Worm (Caenorhabditis elegans) whole organism, L3 larva: ENCODE data around the gene C45B11.8.

Experiments
- R02D3.7 ChIP-seq: fragments of 150-350 bp; optimal IDR thresholded peaks from 2 replicates; lab custom pipeline; 2014; ENCODE audit warnings: missing biosample characterization, missing genetic modification characterization
- ZK546.5 ChIP-seq: sonication (generic microtip); optimal IDR thresholded peaks from 2 replicates; lab custom pipeline; 2017; ENCODE audit warnings: missing biosample characterization, missing genetic modification characterization
- aly-2 ChIP-seq: fragments of 150-350 bp; optimal IDR thresholded peaks from 2 replicates; lab custom pipeline; 2014; ENCODE audit warnings: missing biosample characterization, missing genetic modification characterization
- ama-1 ChIP-seq: fragments of 150-350 bp; optimal IDR thresholded peaks from 2 replicates; lab custom pipeline; 2018
- ceh-16 ChIP-seq: sonication (generic microtip); optimal IDR thresholded peaks from 2 replicates; lab custom pipeline; 2017; ENCODE audit warnings: missing biosample characterization, missing genetic modification characterization
- ceh-28 ChIP-seq: fragments of 150-350 bp; optimal IDR thresholded peaks from 2 replicates; lab custom pipeline; 2014; ENCODE audit warnings: missing biosample characterization, missing genetic modification reagents, missing genetic modification characterization
- ceh-9 ChIP-seq: sonication (generic microtip); optimal IDR thresholded peaks from 2 replicates; lab custom pipeline; 2018; ENCODE audit warnings: missing biosample characterization, missing genetic modification characterization
- egl-27 ChIP-seq: sonication (generic microtip); optimal IDR thresholded peaks from 4 replicates; lab custom pipeline; 2017; ENCODE audit warnings: missing biosample characterization, missing genetic modification reagents, missing genetic modification characterization
- elt-2 ChIP-seq: sonication (generic microtip); optimal IDR thresholded peaks from 2 replicates; lab custom pipeline; 2016; ENCODE audit warnings: missing genetic modification reagents, mild to moderate bottlenecking, missing genetic modification characterization, missing compliant biosample characterization
- eor-1 ChIP-seq, 2 experiments: fragments of 150-350 bp; optimal IDR thresholded peaks; 2 replicates each; lab custom pipeline; 2014 to 2018; ENCODE audit warnings: missing biosample characterization in 2 of 2, missing genetic modification characterization in 2 of 2
- fkh-10 ChIP-seq: sonication (generic microtip); optimal IDR thresholded peaks from 2 replicates; lab custom pipeline; 2017; ENCODE audit warnings: missing biosample characterization, missing genetic modification reagents, missing genetic modification characterization
- fkh-2 ChIP-seq: fragments of 150-350 bp; optimal IDR thresholded peaks from 2 replicates; lab custom pipeline; 2014; ENCODE audit warnings: missing biosample characterization, missing genetic modification reagents, missing genetic modification characterization
- jun-1 ChIP-seq: fragments of 150-350 bp; optimal IDR thresholded peaks from 2 replicates; lab custom pipeline; 2014; ENCODE audit warnings: missing biosample characterization, missing genetic modification reagents, missing genetic modification characterization
- lin-39 ChIP-seq: fragments of 150-350 bp; optimal IDR thresholded peaks from 2 replicates; lab custom pipeline; 2018; ENCODE audit warnings: missing biosample characterization, missing genetic modification reagents, missing genetic modification characterization
- lsy-12 ChIP-seq: sonication (generic microtip); optimal IDR thresholded peaks from 2 replicates; lab custom pipeline; 2016; ENCODE audit warnings: mild to moderate bottlenecking, missing genetic modification characterization, missing compliant biosample characterization
- mml-1 ChIP-seq: fragments of 150-350 bp; sonication (generic microtip); optimal IDR thresholded peaks from 3 replicates; lab custom pipeline; 2014; ENCODE audit warnings: missing biosample characterization, missing genetic modification characterization
- nfya-1 ChIP-seq: sonication (generic microtip); optimal IDR thresholded peaks from 2 replicates; lab custom pipeline; 2017; ENCODE audit warnings: missing genetic modification characterization, mild to moderate bottlenecking, missing compliant biosample characterization, antibody characterized with exemption, moderate library complexity; ENCODE audit not compliant: insufficient read depth
- nhr-12 ChIP-seq: fragments of 150-350 bp; optimal IDR thresholded peaks from 2 replicates; lab custom pipeline; 2014; ENCODE audit warnings: missing biosample characterization, missing genetic modification characterization
- nhr-23 ChIP-seq: fragments of 150-350 bp; optimal IDR thresholded peaks from 2 replicates; lab custom pipeline; 2014; ENCODE audit warnings: missing biosample characterization, missing genetic modification reagents, missing genetic modification characterization
- nhr-25 ChIP-seq: sonication (generic microtip); optimal IDR thresholded peaks from 2 replicates; lab custom pipeline; 2017; ENCODE audit warnings: missing biosample characterization, missing genetic modification characterization
- nhr-28 ChIP-seq: fragments of 150-350 bp; optimal IDR thresholded peaks from 2 replicates; lab custom pipeline; 2014; ENCODE audit warnings: missing biosample characterization, missing genetic modification characterization
- nhr-43 ChIP-seq: sonication (generic microtip); optimal IDR thresholded peaks from 2 replicates; lab custom pipeline; 2016; ENCODE audit warnings: mild to moderate bottlenecking, missing genetic modification characterization, missing compliant biosample characterization; ENCODE audit not compliant: poor library complexity, severe bottlenecking
- nhr-67 ChIP-seq: fragments of 150-350 bp; optimal IDR thresholded peaks from 2 replicates; lab custom pipeline; 2014; ENCODE audit warnings: missing biosample characterization, missing genetic modification characterization
- nhr-76 ChIP-seq: fragments of 150-350 bp; sonication (generic microtip); optimal IDR thresholded peaks from 5 replicates; lab custom pipeline; 2014; ENCODE audit warnings: missing biosample characterization, missing genetic modification characterization
- nhr-77 ChIP-seq: fragments of 150-350 bp; optimal IDR thresholded peaks from 2 replicates; lab custom pipeline; 2014; ENCODE audit warnings: missing biosample characterization, missing genetic modification characterization
- pha-4 ChIP-seq: fragments of 150-350 bp; optimal IDR thresholded peaks from 2 replicates; lab custom pipeline; 2014; ENCODE audit warnings: missing biosample characterization, missing genetic modification reagents, missing genetic modification characterization
- pqm-1 ChIP-seq: fragments of 150-350 bp; optimal IDR thresholded peaks from 2 replicates; lab custom pipeline; 2017; ENCODE audit warnings: missing biosample characterization, missing genetic modification characterization, inconsistent platforms
- sea-2 ChIP-seq: fragments of 150-350 bp; sonication (generic microtip); optimal IDR thresholded peaks from 4 replicates; lab custom pipeline; 2014; ENCODE audit warnings: missing biosample characterization, missing genetic modification reagents, missing genetic modification characterization
- tbx-2 ChIP-seq: sonication (generic microtip); optimal IDR thresholded peaks from 2 replicates; lab custom pipeline; 2016; ENCODE audit warnings: mild to moderate bottlenecking, missing genetic modification characterization, missing compliant biosample characterization
- unc-62 ChIP-seq: fragments of 150-350 bp; sonication (generic microtip); optimal IDR thresholded peaks from 4 replicates; lab custom pipeline; 2014; ENCODE audit warnings: missing biosample characterization, missing genetic modification reagents, missing genetic modification characterization
- ztf-11 ChIP-seq: fragments of 150-350 bp; optimal IDR thresholded peaks from 2 replicates; lab custom pipeline; 2014; ENCODE audit warnings: missing biosample characterization, missing genetic modification characterization

The C45B11.8 gene

ce11 chrV:11059180-11059579 is 18.6 kb downstream of the C45B11.8 start, which contains the start of gene T04C12.1:
T04C12.1 (minus strand) TSS chrV:11059269.
- TF ChIP-seq aly-2: no peak
- TF ChIP-seq nhr-25 (tag; lab: Kevin White, UChicago): peak; percentile 24
- peak; percentile 77 for TF ChIP-seq ama-1 (lab: Kevin White, UChicago)

ce11 chrV:11060239-11060984 is 19.8 kb downstream of the C45B11.8 start, which contains the start of gene T04C12.11:
T04C12.11 (minus strand) TSS chrV:11060289.
- TF ChIP-seq egl-27 (tag; lab: Kevin White, UChicago): no peak
- TF ChIP-seq nhr-25 (tag; lab: Kevin White, UChicago): peak; percentile 47
- TF ChIP-seq ama-1 (lab: Kevin White, UChicago): no peak
- peak; percentile 60 for TF ChIP-seq nhr-23

- TF ChIP-seq nhr-43 (no peak), nhr-23 (peak; percentile 4), pha-4 (tag; lab: Kevin White, UChicago) (no peak)
Observed at ce11 chrV:11061887-11062286, 21.3 kb downstream of the C45B11.8 start.

ce11 chrV:11063115-11063514 is 22.5 kb downstream of the C45B11.8 start, which contains the start of gene T04C12.9:
T04C12.9 (minus strand) TSS chrV:11063215.
- TF ChIP-seq fkh-10 (no peak), ceh-28 (tag; lab: Kevin White, UChicago) (no peak), nhr-67 (tag; lab: Kevin White, UChicago) (no peak), mml-1 (tag; lab: Kevin White, UChicago) (no peak), ama-1 (lab: Kevin White, UChicago) (no peak), ztf-11 (tag; lab: Kevin White, UChicago) (no peak)
- TF ChIP-seq, all 47 proteins: peak for 0

- TF ChIP-seq elt-2: no peak
- no peak for TF ChIP-seq unc-62 (GFP tag; lab: Kevin White, UChicago)
- no peak for TF ChIP-seq mml-1 (tag; lab: Kevin White, UChicago)
- TF ChIP-seq nhr-43: no peak
- no peak for TF ChIP-seq nhr-77 (tag; lab: Kevin White, UChicago)
- TF ChIP-seq eor-1 (tag; optimal IDR thresholded peaks at IDR 0.05; lab: Kevin White, UChicago): no peak
- TF ChIP-seq aly-2: no peak
- TF ChIP-seq nhr-12 (tag; lab: Kevin White, UChicago): no peak
- no peak for TF ChIP-seq nhr-28 (tag; lab: Kevin White, UChicago)
- no peak for TF ChIP-seq sea-2 (GFP tag; lab: Kevin White, UChicago)
Observed at ce11 chrV:11065513-11065912, 24.9 kb downstream of the C45B11.8 start, which contains the start of gene nlp-80. nlp-80 (minus strand) TSS chrV:11065613.

ce11 chrV:11069277-11069676 is 28.7 kb downstream of the C45B11.8 start, which contains the start of gene T04C12.8:
T04C12.8 (minus strand) TSS chrV:11069358.
- TF ChIP-seq elt-2 (peak; percentile 98), ZK546.5 (tag; lab: Kevin White, UChicago) (no peak), nhr-76 (tag; lab: Kevin White, UChicago) (no peak), ceh-16 (no peak), mml-1 (tag; lab: Kevin White, UChicago) (no peak), nfya-1 (tag; lab: Kevin White, UChicago) (no peak), pqm-1 (peak; percentile 99), ztf-11 (tag; lab: Kevin White, UChicago) (no peak), jun-1 (peak; percentile 86), pha-4 (tag; lab: Kevin White, UChicago) (peak; percentile 83), nhr-43 (no peak), tbx-2 (tag; lab: Kevin White, UChicago) (no peak), R02D3.7 (tag; lab: Kevin White, UChicago) (no peak)

- TF ChIP-seq ceh-9: no peak
- TF ChIP-seq lsy-12 (tag; lab: Kevin White, UChicago): no peak
- TF ChIP-seq nhr-43: peak; percentile 34
- peak; percentile 47 for TF ChIP-seq pqm-1
- peak; percentile 66 for TF ChIP-seq ceh-28 (tag; lab: Kevin White, UChicago)
- TF ChIP-seq nhr-76 (tag; lab: Kevin White, UChicago): no peak
- peak; percentile 62 for TF ChIP-seq pha-4 (tag; lab: Kevin White, UChicago)
- TF ChIP-seq eor-1 (tag; optimal IDR thresholded peaks at IDR 0.05; lab: Kevin White, UChicago): no peak
- TF ChIP-seq lin-39: no peak
- peak; percentile 2 for TF ChIP-seq jun-1
- peak; percentile 36 for TF ChIP-seq nhr-25 (tag; lab: Kevin White, UChicago)
- TF ChIP-seq egl-27 (tag; lab: Kevin White, UChicago): no peak
- peak; percentile 54 for TF ChIP-seq elt-2
- no peak for TF ChIP-seq fkh-2 (tag; lab: Kevin White, UChicago)
Observed at ce11 chrV:11070388-11070787, 29.8 kb downstream of the C45B11.8 start.
